Worm (Caenorhabditis elegans): Measurements from ENCODE around the gene ZK856.14.

DNA sequence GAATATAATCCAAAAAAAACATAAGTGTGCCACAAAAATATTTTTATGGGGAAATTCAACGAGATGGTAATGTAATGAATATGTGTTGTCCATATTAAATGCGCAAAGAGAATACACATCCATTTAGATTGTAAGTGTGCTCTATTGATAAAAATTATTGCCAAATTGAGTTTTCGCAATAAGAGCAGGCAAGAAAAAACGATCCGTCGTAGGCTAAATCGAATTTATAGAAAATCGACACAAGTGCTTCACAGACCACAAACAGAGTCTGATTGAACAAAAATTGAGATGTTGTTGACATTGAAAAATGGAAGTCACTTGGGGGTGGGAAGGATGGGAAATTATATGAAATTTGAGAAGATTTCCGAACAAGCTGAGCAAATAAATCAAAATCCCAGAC lies 48.2 kb downstream of the ZK856.14 start:
- no peak for TF ChIP-seq sea-2 (GFP tag; IDR thresholded peaks at IDR 0.05)
- no peak for TF ChIP-seq hlh-26 (GFP tag; conservative IDR thresholded peaks at IDR 0.05)
- no peak for TF ChIP-seq atf-7 (tag; optimal IDR thresholded peaks at IDR 0.05)
- no peak for TF ChIP-seq lin-40 (tag; optimal IDR thresholded peaks at IDR 0.05)
- no peak for TF ChIP-seq cebp-2 (GFP tag; IDR thresholded peaks at IDR 0.05)
- no peak for TF ChIP-seq rpc-1 (optimal IDR thresholded peaks at IDR 0.05)
- no peak for TF ChIP-seq rpc-1 (tag; optimal IDR thresholded peaks at IDR 0.05)
- no peak for TF ChIP-seq F55B11.4 (tag; optimal IDR thresholded peaks at IDR 0.05; ENCODE audit: borderline replicate concordance, insufficient read depth)

All from whole organism, young adult.